Worm (Caenorhabditis elegans) whole organism, L4 larva: Measurements from ENCODE around the gene ZC116.1.

Experiments used
- F26F4.8 ChIP-seq: fragments of 200-800 bp; sonication (Bioruptor generic); conservative IDR thresholded peaks from 2 replicates; pipeline ENCODE4 v1.3.6; 2022; ENCODE audit warnings: missing genetic modification characterization, missing compliant biosample characterization
- F44E2.7 ChIP-seq: fragments of 200-800 bp; sonication (Bioruptor generic); IDR thresholded peaks from 2 replicates; pipeline ENCODE4 v2.1.2; 2022; ENCODE audit warnings: missing genetic modification characterization, missing compliant biosample characterization
- T26A8.4 ChIP-seq: fragments of 200-800 bp; sonication (Bioruptor generic); IDR thresholded peaks from 2 replicates; pipeline ENCODE4 v1.3.6; 2022; ENCODE audit warnings: missing genetic modification characterization, missing compliant biosample characterization
- Y105C5A.15 ChIP-seq: fragments of 200-800 bp; sonication (Bioruptor generic); IDR thresholded peaks from 2 replicates; pipeline ENCODE4 v1.3.6; 2022; ENCODE audit warnings: missing genetic modification characterization, missing compliant biosample characterization
- Y75B8A.6 ChIP-seq: fragments of 200-800 bp; sonication (Bioruptor generic); IDR thresholded peaks from 2 replicates; pipeline ENCODE4 v1.3.6; 2022; ENCODE audit warnings: missing genetic modification reagents, missing genetic modification characterization, missing compliant biosample characterization
- ZK337.2 ChIP-seq: fragments of 200-800 bp; sonication (Bioruptor generic); IDR thresholded peaks from 2 replicates; pipeline ENCODE4 v1.3.6; 2022; ENCODE audit warnings: missing genetic modification reagents, missing genetic modification characterization, missing compliant biosample characterization
- aly-2 ChIP-seq: sonication (generic microtip); optimal IDR thresholded peaks from 2 replicates; lab custom pipeline; 2018; ENCODE audit warnings: missing biosample characterization, missing genetic modification characterization
- ama-1 ChIP-seq: fragments of 150-350 bp; optimal IDR thresholded peaks from 2 replicates; lab custom pipeline; 2014; ENCODE audit warnings: inconsistent platforms, mixed read lengths
- ceh-28 ChIP-seq: fragments of 150-350 bp; optimal IDR thresholded peaks from 2 replicates; lab custom pipeline; 2014; ENCODE audit warnings: missing biosample characterization, missing genetic modification reagents, missing genetic modification characterization
- ceh-32 ChIP-seq: sonication (generic microtip); optimal IDR thresholded peaks from 2 replicates; lab custom pipeline; 2016; ENCODE audit warnings: mild to moderate bottlenecking, missing genetic modification characterization, missing compliant biosample characterization; ENCODE audit not compliant: poor library complexity
- ceh-44 ChIP-seq: fragments of 200-800 bp; sonication (Bioruptor generic); IDR thresholded peaks from 2 replicates; pipeline ENCODE4 v1.3.6; 2022; ENCODE audit warnings: missing genetic modification reagents, missing genetic modification characterization, missing compliant biosample characterization
- ces-1 ChIP-seq: fragments of 150-350 bp; sonication (generic microtip); optimal IDR thresholded peaks from 4 replicates; lab custom pipeline; 2014; ENCODE audit warnings: missing biosample characterization, missing genetic modification reagents, missing genetic modification characterization
- ctbp-1 ChIP-seq: fragments of 200-800 bp; sonication (Bioruptor generic); IDR thresholded peaks from 2 replicates; pipeline ENCODE4 v1.3.6; 2022; ENCODE audit warnings: missing genetic modification reagents, missing genetic modification characterization, missing compliant biosample characterization
- daf-12 ChIP-seq: fragments of 150-350 bp; optimal IDR thresholded peaks from 2 replicates; lab custom pipeline; 2014; ENCODE audit warnings: missing biosample characterization, missing genetic modification reagents, missing genetic modification characterization
- daf-16 ChIP-seq, 3 experiments: sonication (generic microtip); optimal IDR thresholded peaks; 2 replicates each; lab custom pipeline; 2016 to 2017; ENCODE audit warnings: missing genetic modification characterization in 3 of 3, missing genetic modification reagents in 3 of 3, mild to moderate bottlenecking in 2 of 3, missing compliant biosample characterization in 2 of 3, missing biosample characterization in 1 of 3, moderate library complexity in 1 of 3
- daf-8 ChIP-seq: fragments of 200-800 bp; sonication (Bioruptor generic); IDR thresholded peaks from 2 replicates; pipeline ENCODE4 v1.3.6; 2022; ENCODE audit warnings: missing genetic modification characterization, missing compliant biosample characterization
- dmd-6 ChIP-seq: fragments of 200-800 bp; sonication (Bioruptor generic); IDR thresholded peaks from 2 replicates; pipeline ENCODE4 v1.3.6; 2022; ENCODE audit warnings: missing genetic modification reagents, missing genetic modification characterization, missing compliant biosample characterization
- dmd-9 ChIP-seq: fragments of 200-800 bp; sonication (Bioruptor generic); IDR thresholded peaks from 2 replicates; pipeline ENCODE4 v1.3.6; 2022; ENCODE audit warnings: missing genetic modification reagents, missing genetic modification characterization, missing compliant biosample characterization
- dpl-1 ChIP-seq: fragments of 150-350 bp; optimal IDR thresholded peaks from 2 replicates; lab custom pipeline; 2014; ENCODE audit warnings: missing biosample characterization, missing genetic modification reagents, missing genetic modification characterization
- duxl-1 ChIP-seq: sonication (generic microtip); optimal IDR thresholded peaks from 2 replicates; lab custom pipeline; 2016; ENCODE audit warnings: mild to moderate bottlenecking, missing genetic modification characterization, moderate library complexity, missing compliant biosample characterization; ENCODE audit not compliant: poor library complexity
- dve-1 ChIP-seq: sonication (generic microtip); optimal IDR thresholded peaks from 2 replicates; lab custom pipeline; 2017; ENCODE audit warnings: antibody characterized with exemption, mild to moderate bottlenecking, missing genetic modification characterization, missing compliant biosample characterization; ENCODE audit not compliant: insufficient read depth
- egl-27 ChIP-seq: sonication (generic microtip); optimal IDR thresholded peaks from 3 replicates; lab custom pipeline; 2017; ENCODE audit warnings: missing biosample characterization, missing genetic modification reagents, missing genetic modification characterization
- egl-43 ChIP-seq: fragments of 200-800 bp; sonication (Bioruptor generic); IDR thresholded peaks from 2 replicates; pipeline ENCODE4 v1.3.6; 2022; ENCODE audit warnings: missing genetic modification reagents, missing genetic modification characterization, missing compliant biosample characterization
- hif-1 ChIP-seq, 2 experiments: sonication (generic microtip); optimal IDR thresholded peaks; 2 replicates each; lab custom pipeline; 2016 to 2017; ENCODE audit warnings: missing compliant biosample characterization in 2 of 2, missing genetic modification characterization in 2 of 2, missing genetic modification reagents in 2 of 2, missing genotype in 2 of 2, mild to moderate bottlenecking in 1 of 2
- hlh-11 ChIP-seq: fragments of 200-800 bp; sonication (Bioruptor generic); optimal IDR thresholded peaks from 2 replicates; lab custom pipeline; 2018; ENCODE audit warnings: mild to moderate bottlenecking, missing genetic modification characterization, missing compliant biosample characterization
- lim-7 ChIP-seq: fragments of 200-800 bp; sonication (Bioruptor generic); IDR thresholded peaks from 2 replicates; pipeline ENCODE4 v1.3.6; 2022; ENCODE audit warnings: missing genetic modification characterization, missing compliant biosample characterization
- lin-1 ChIP-seq: fragments of 200-800 bp; sonication (Bioruptor generic); IDR thresholded peaks from 2 replicates; pipeline ENCODE4 v1.3.6; 2022; ENCODE audit warnings: missing genetic modification reagents, missing genetic modification characterization, missing compliant biosample characterization
- lin-13 ChIP-seq: fragments of 150-350 bp; optimal IDR thresholded peaks from 2 replicates; lab custom pipeline; 2014; ENCODE audit warnings: missing biosample characterization, missing genetic modification reagents, missing genetic modification characterization
- lin-15B ChIP-seq: fragments of 150-350 bp; sonication (generic microtip); optimal IDR thresholded peaks from 3 replicates; lab custom pipeline; 2014; ENCODE audit warnings: missing biosample characterization, missing genetic modification characterization
- lin-39 ChIP-seq: fragments of 150-350 bp; optimal IDR thresholded peaks from 2 replicates; lab custom pipeline; 2014; ENCODE audit warnings: missing biosample characterization, missing genetic modification reagents, missing genetic modification characterization
- lir-3 ChIP-seq: sonication (generic microtip); optimal IDR thresholded peaks from 2 replicates; lab custom pipeline; 2016; ENCODE audit warnings: mild to moderate bottlenecking, missing genetic modification characterization, missing compliant biosample characterization
- lsy-2 ChIP-seq, 2 experiments: fragments of 150-350 bp in 1 of 2; sonication (generic microtip) in 1 of 2; optimal IDR thresholded peaks; 2 replicates each; lab custom pipeline; 2014 to 2017; ENCODE audit warnings: missing biosample characterization in 2 of 2, missing genetic modification characterization in 2 of 2
- madf-9 ChIP-seq: fragments of 200-800 bp; sonication (Bioruptor generic); conservative IDR thresholded peaks from 2 replicates; pipeline ENCODE4 v1.3.6; 2022; ENCODE audit warnings: missing genetic modification reagents, missing genetic modification characterization, missing compliant biosample characterization
- mdl-1 ChIP-seq, 2 experiments: fragments of 150-350 bp in 1 of 2; sonication (generic microtip) in 1 of 2; optimal IDR thresholded peaks; 2 replicates each; lab custom pipeline; 2014 to 2017; ENCODE audit warnings: missing biosample characterization in 2 of 2, missing genetic modification characterization in 2 of 2
- mxl-2 ChIP-seq: fragments of 200-800 bp; sonication (Bioruptor generic); conservative IDR thresholded peaks from 2 replicates; pipeline ENCODE4 v1.3.6; 2022; ENCODE audit warnings: missing genetic modification reagents, missing genetic modification characterization, missing compliant biosample characterization
- mxl-3 ChIP-seq: fragments of 200-800 bp; sonication (Bioruptor generic); optimal IDR thresholded peaks from 2 replicates; lab custom pipeline; 2018; ENCODE audit warnings: mild to moderate bottlenecking, missing genetic modification characterization, missing compliant biosample characterization
- nhr-10 ChIP-seq: fragments of 150-350 bp; optimal IDR thresholded peaks from 2 replicates; lab custom pipeline; 2014; ENCODE audit warnings: missing biosample characterization, missing genetic modification characterization
- nhr-102 ChIP-seq: sonication (generic microtip); optimal IDR thresholded peaks from 2 replicates; lab custom pipeline; 2016; ENCODE audit warnings: mild to moderate bottlenecking, missing genetic modification characterization, moderate library complexity, missing compliant biosample characterization
- nhr-111 ChIP-seq: fragments of 200-800 bp; sonication (Bioruptor generic); optimal IDR thresholded peaks from 2 replicates; lab custom pipeline; 2018; ENCODE audit warnings: mild to moderate bottlenecking, missing genetic modification characterization, missing compliant biosample characterization
- nhr-28 ChIP-seq: fragments of 150-350 bp; optimal IDR thresholded peaks from 2 replicates; lab custom pipeline; 2014; ENCODE audit warnings: missing biosample characterization, missing genetic modification characterization
- nhr-42 ChIP-seq: fragments of 200-800 bp; sonication (Bioruptor generic); IDR thresholded peaks from 2 replicates; pipeline ENCODE4 v1.3.6; 2022; ENCODE audit warnings: missing genetic modification characterization, missing compliant biosample characterization
- nhr-6 ChIP-seq: fragments of 150-350 bp; optimal IDR thresholded peaks from 2 replicates; lab custom pipeline; 2014; ENCODE audit warnings: missing biosample characterization, missing genetic modification characterization
- php-3 ChIP-seq: fragments of 200-800 bp; sonication (Bioruptor generic); IDR thresholded peaks from 2 replicates; pipeline ENCODE4 v1.3.6; 2022; ENCODE audit warnings: missing genetic modification reagents, missing genetic modification characterization, missing compliant biosample characterization
- rbr-2 ChIP-seq: sonication (generic microtip); optimal IDR thresholded peaks from 2 replicates; lab custom pipeline; 2016; ENCODE audit warnings: missing genotype, missing genetic modification characterization, missing compliant biosample characterization
- snpc-1.2 ChIP-seq: fragments of 200-800 bp; sonication (Bioruptor generic); IDR thresholded peaks from 2 replicates; pipeline ENCODE4 v1.3.6; 2022; ENCODE audit warnings: missing genetic modification reagents, missing genetic modification characterization, missing compliant biosample characterization
- spr-1 ChIP-seq: sonication (generic microtip); optimal IDR thresholded peaks from 2 replicates; lab custom pipeline; 2016; ENCODE audit warnings: mild to moderate bottlenecking, missing genetic modification characterization, missing compliant biosample characterization
- tra-1 ChIP-seq: fragments of 200-800 bp; sonication (Bioruptor generic); IDR thresholded peaks from 2 replicates; pipeline ENCODE4 v1.3.6; 2022; ENCODE audit warnings: missing genetic modification reagents, missing genetic modification characterization, missing compliant biosample characterization
- unc-130 ChIP-seq: sonication (generic microtip); optimal IDR thresholded peaks from 2 replicates; lab custom pipeline; 2016; ENCODE audit warnings: missing genetic modification reagents, missing genetic modification characterization, missing compliant biosample characterization
- vab-7 ChIP-seq: fragments of 200-800 bp; sonication (Bioruptor generic); IDR thresholded peaks from 2 replicates; pipeline ENCODE4 v1.3.6; 2022; ENCODE audit warnings: missing genetic modification reagents, missing genetic modification characterization, missing compliant biosample characterization
- ztf-11 ChIP-seq: fragments of 150-350 bp; optimal IDR thresholded peaks from 2 replicates; lab custom pipeline; 2014; ENCODE audit warnings: missing biosample characterization, missing genetic modification characterization
- ztf-7 ChIP-seq: fragments of 150-350 bp; optimal IDR thresholded peaks from 2 replicates; lab custom pipeline; 2014; ENCODE audit warnings: missing biosample characterization, missing genetic modification characterization

The ZC116.1 gene

DNA sequence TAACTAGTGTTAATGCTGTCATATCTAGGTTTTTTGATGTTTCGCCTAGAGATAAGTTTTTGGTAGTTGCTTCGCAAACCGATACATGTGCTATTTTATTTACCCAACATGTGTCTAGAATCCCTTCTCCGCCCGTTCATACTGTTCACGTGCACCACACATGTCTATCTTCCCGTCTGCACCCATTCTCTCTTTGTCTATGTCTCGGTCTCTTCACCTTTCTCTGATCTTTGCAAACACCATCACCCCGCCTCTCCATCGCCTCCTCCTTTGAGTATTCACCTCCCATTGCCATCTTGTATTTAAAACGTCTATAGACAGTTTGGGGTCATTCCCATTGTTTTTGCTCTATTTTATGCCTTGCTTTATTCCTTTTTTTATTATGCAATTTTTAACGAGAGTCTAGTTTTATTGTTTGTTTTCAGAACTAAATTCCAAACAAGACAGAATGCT, 27.6 kb downstream of the ZC116.1 start, which contains the start of gene F56H9.2 (continued):
- TF ChIP-seq ceh-44 (no peak), mxl-3 (GFP tag; lab: Kevin White, UChicago) (peak; percentile 94), nhr-102 (tag; lab: Kevin White, UChicago) (peak; percentile 66), ceh-28 (tag; lab: Kevin White, UChicago) (no peak), tra-1 (GFP tag; lab: Robert Waterston, UW) (peak; percentile 80; the same call in 1 of the 2 replicates), nhr-10 (tag; lab: Kevin White, UChicago) (peak; percentile 30), madf-9 (GFP tag; lab: Robert Waterston, UW) (no peak; the same call in 1 of the 2 replicates), duxl-1 (tag; lab: Kevin White, UChicago) (no peak), ceh-32 (tag; lab: Kevin White, UChicago) (no peak), lsy-2 (tag; optimal IDR thresholded peaks at IDR 0.05; lab: Kevin White, UChicago) (peak; percentile 59 to 60), unc-130 (GFP tag; lab: Kevin White, UChicago) (no peak), ztf-11 (tag; lab: Kevin White, UChicago) (no peak), hlh-11 (peak; percentile 95), lim-7 (GFP tag; lab: Robert Waterston, UW) (no peak), vab-7 (no peak), dve-1 (peak; percentile 86), Y75B8A.6 (GFP tag; lab: Robert Waterston, UW) (no peak), egl-27 (tag; lab: Kevin White, UChicago) (no peak), dmd-9 (GFP tag; lab: Robert Waterston, UW) (no peak), F26F4.8 (GFP tag; lab: Robert Waterston, UW) (no peak), nhr-6 (tag; lab: Kevin White, UChicago) (peak; percentile 88), F44E2.7 (GFP tag; lab: Robert Waterston, UW) (no peak), hif-1 (tag; optimal IDR thresholded peaks at IDR 0.05; lab: Kevin White, UChicago) (peak in 1 of 2 experiments; percentile 30), aly-2 (tag; lab: Kevin White, UChicago) (no peak), daf-12 (no peak), ztf-7 (tag; lab: Kevin White, UChicago) (peak; percentile 50), rbr-2 (tag; lab: Kevin White, UChicago) (peak; percentile 48), spr-1 (tag; lab: Kevin White, UChicago) (peak; percentile 16), ctbp-1 (GFP tag; lab: Robert Waterston, UW) (0 out of 2 replicates have a peak, but pooled peaks have one; percentile 12), Y105C5A.15 (GFP tag; lab: Robert Waterston, UW) (no peak), mdl-1 (tag; optimal IDR thresholded peaks at IDR 0.05; lab: Kevin White, UChicago) (peak; percentile 32 to 85), nhr-28 (tag; lab: Kevin White, UChicago) (peak; percentile 51), php-3 (GFP tag; lab: Robert Waterston, UW) (peak; percentile 95), dmd-6 (GFP tag; lab: Robert Waterston, UW) (peak; percentile 98), lin-13 (GFP tag; lab: Kevin White, UChicago) (peak; percentile 8), lin-1 (GFP tag; lab: Robert Waterston, UW) (peak; percentile 60; the same call in 1 of the 2 replicates), snpc-1.2 (GFP tag; lab: Robert Waterston, UW) (no peak), nhr-111 (GFP tag; lab: Kevin White, UChicago) (no peak), ZK337.2 (GFP tag; lab: Robert Waterston, UW) (no peak), lir-3 (tag; lab: Kevin White, UChicago) (no peak), nhr-42 (GFP tag; lab: Robert Waterston, UW) (no peak), T26A8.4 (GFP tag; lab: Robert Waterston, UW) (no peak), daf-8 (no peak), dpl-1 (peak; percentile 40), egl-43 (no peak), lin-39 (tag; lab: Kevin White, UChicago) (no peak), daf-16 (GFP tag; optimal IDR thresholded peaks at IDR 0.05; lab: Kevin White, UChicago) (peak; percentile 52 to 55), daf-16 (tag; optimal IDR thresholded peaks at IDR 0.05; lab: Kevin White, UChicago) (peak; percentile 94), lin-15B (tag; lab: Kevin White, UChicago) (no peak), ces-1 (no peak), mxl-2 (GFP tag; lab: Robert Waterston, UW) (peak; percentile 99), ama-1 (lab: Kevin White, UChicago) (peak; percentile 69)
